Fruit fly (Drosophila melanogaster): Measurements from ENCODE around the gene snf.

- no peak for TF ChIP-seq h (optimal IDR thresholded peaks at IDR 0.05)
- no peak for TF ChIP-seq psq (optimal IDR thresholded peaks at IDR 0.05)
Observed at dm6 chrX:5285835-5286234, 23.2 kb upstream of the snf start.
